Fruit fly (Drosophila melanogaster): ENCODE measurements around the gene CG12728.

CG12728 gene

dm6 chrX:5955207-5955679 lies 12.8 kb downstream of the CG12728 start, which contains the start of gene CG6067:
Gene CG6067 (plus strand): TSS chrX:5955629.
- TF ChIP-seq CG8478 (optimal IDR thresholded peaks at IDR 0.05) = no peak
- TF ChIP-seq usp (GFP tag; optimal IDR thresholded peaks at IDR 0.05) = no peak
- no peak for TF ChIP-seq Dll (optimal IDR thresholded peaks at IDR 0.05)
- TF ChIP-seq pan (optimal IDR thresholded peaks at IDR 0.05) = no peak
- TF ChIP-seq psq (optimal IDR thresholded peaks at IDR 0.05) = no peak
- TF ChIP-seq EcR (GFP tag; optimal IDR thresholded peaks at IDR 0.05) = no peak

dm6 chrX:5956646-5957441 lies 14.4 kb downstream of the CG12728 start:
- TF ChIP-seq EcR (GFP tag; optimal IDR thresholded peaks at IDR 0.05) = no peak
- no peak for TF ChIP-seq psq (optimal IDR thresholded peaks at IDR 0.05)
- TF ChIP-seq CG8478 (optimal IDR thresholded peaks at IDR 0.05) = no peak
- no peak for TF ChIP-seq usp (GFP tag; optimal IDR thresholded peaks at IDR 0.05)
- TF ChIP-seq pan (optimal IDR thresholded peaks at IDR 0.05) = no peak
- no peak for TF ChIP-seq Dll (optimal IDR thresholded peaks at IDR 0.05)

DNA sequence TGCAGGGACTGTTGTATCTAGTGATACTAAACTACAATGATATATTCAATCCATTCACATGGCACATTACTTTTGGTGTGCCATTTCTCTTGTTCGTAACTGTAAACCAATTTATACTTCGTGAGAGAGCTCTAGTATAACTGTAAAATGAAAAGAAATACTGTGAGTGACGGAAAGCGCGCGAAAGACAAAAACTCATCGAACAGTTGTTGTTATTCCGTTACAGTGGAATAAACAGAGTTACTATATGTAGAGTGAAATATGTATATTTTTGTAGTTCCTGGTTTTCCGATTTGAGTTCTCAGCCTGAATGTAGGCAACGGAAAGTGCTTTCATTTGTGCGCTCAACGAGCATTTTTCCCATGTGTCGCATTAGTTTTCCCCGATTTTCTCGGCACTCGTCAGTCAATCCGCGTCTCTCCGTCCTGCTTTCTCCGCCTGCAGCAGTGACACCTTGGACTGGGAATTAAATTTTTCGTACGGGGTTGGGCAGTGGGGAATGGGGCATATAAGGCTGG lies 21.8 kb downstream of the CG12728 start:
- no peak for TF ChIP-seq usp (GFP tag; optimal IDR thresholded peaks at IDR 0.05)
- TF ChIP-seq Dll (optimal IDR thresholded peaks at IDR 0.05) = no peak
- TF ChIP-seq CG8478 (optimal IDR thresholded peaks at IDR 0.05) = no peak
- no peak for TF ChIP-seq pan (optimal IDR thresholded peaks at IDR 0.05)
- TF ChIP-seq EcR (GFP tag; optimal IDR thresholded peaks at IDR 0.05) = no peak
- no peak for TF ChIP-seq psq (optimal IDR thresholded peaks at IDR 0.05)

- TF ChIP-seq pan (optimal IDR thresholded peaks at IDR 0.05) (no peak), EcR (GFP tag; optimal IDR thresholded peaks at IDR 0.05) (no peak), usp (GFP tag; optimal IDR thresholded peaks at IDR 0.05) (no peak), Dll (optimal IDR thresholded peaks at IDR 0.05) (no peak), CG8478 (optimal IDR thresholded peaks at IDR 0.05) (no peak), psq (optimal IDR thresholded peaks at IDR 0.05) (no peak)
Measured at dm6 chrX:5965517-5966397, 23.4 kb downstream of the CG12728 start, which contains the start of gene Grip. Gene Grip (plus strand): TSS chrX:5966279.

DNA sequence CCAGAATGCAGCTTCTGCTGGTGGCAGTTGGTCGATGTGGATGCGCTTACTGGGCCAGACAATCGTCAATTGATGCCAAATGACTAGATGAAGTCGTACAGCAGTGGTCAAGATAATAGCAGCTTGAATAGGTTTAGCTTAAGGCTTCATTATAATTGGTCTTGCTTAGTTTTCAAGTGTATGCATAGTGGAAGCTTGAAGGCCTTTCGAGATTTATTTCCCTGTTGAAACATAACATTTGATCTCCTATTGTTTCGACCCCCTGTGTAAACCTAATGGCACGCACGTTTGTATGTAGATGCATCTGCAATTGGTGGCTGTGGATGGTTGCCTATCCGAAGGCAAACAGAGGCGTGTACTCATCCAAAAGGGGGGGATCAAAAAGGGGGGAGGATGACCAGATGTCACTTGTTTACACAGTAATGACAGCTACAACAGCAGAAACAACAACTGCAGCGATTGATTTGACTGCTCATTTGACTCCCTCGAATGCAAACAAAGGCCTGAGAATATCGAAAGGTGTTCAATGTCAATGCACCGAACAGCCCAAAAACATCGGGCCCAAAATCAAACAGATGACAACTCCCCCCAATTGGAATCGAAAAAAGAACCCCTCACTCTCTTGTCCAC lies 25.8 kb downstream of the CG12728 start:
- TF ChIP-seq CG8478 (optimal IDR thresholded peaks at IDR 0.05) = no peak
- no peak for TF ChIP-seq usp (GFP tag; optimal IDR thresholded peaks at IDR 0.05)
- TF ChIP-seq psq (optimal IDR thresholded peaks at IDR 0.05) = no peak
- TF ChIP-seq EcR (GFP tag; optimal IDR thresholded peaks at IDR 0.05) = no peak
- TF ChIP-seq Dll (optimal IDR thresholded peaks at IDR 0.05) = no peak
- TF ChIP-seq pan (optimal IDR thresholded peaks at IDR 0.05) = no peak

dm6 chrX:5969860-5970665 lies 27.7 kb downstream of the CG12728 start:
- TF ChIP-seq CG8478 (optimal IDR thresholded peaks at IDR 0.05) = no peak
- no peak for TF ChIP-seq EcR (GFP tag; optimal IDR thresholded peaks at IDR 0.05)
- TF ChIP-seq Dll (optimal IDR thresholded peaks at IDR 0.05) = no peak
- no peak for TF ChIP-seq usp (GFP tag; optimal IDR thresholded peaks at IDR 0.05)
- no peak for TF ChIP-seq pan (optimal IDR thresholded peaks at IDR 0.05)
- no peak for TF ChIP-seq psq (optimal IDR thresholded peaks at IDR 0.05)

- TF ChIP-seq Dll (optimal IDR thresholded peaks at IDR 0.05) = no peak
- no peak for TF ChIP-seq CG8478 (optimal IDR thresholded peaks at IDR 0.05)
- TF ChIP-seq pan (optimal IDR thresholded peaks at IDR 0.05) = no peak
- no peak for TF ChIP-seq EcR (GFP tag; optimal IDR thresholded peaks at IDR 0.05)
- no peak for TF ChIP-seq usp (GFP tag; optimal IDR thresholded peaks at IDR 0.05)
- TF ChIP-seq psq (optimal IDR thresholded peaks at IDR 0.05) = no peak
Measured at dm6 chrX:5970666-5971057, 28.3 kb downstream of the CG12728 start.

DNA sequence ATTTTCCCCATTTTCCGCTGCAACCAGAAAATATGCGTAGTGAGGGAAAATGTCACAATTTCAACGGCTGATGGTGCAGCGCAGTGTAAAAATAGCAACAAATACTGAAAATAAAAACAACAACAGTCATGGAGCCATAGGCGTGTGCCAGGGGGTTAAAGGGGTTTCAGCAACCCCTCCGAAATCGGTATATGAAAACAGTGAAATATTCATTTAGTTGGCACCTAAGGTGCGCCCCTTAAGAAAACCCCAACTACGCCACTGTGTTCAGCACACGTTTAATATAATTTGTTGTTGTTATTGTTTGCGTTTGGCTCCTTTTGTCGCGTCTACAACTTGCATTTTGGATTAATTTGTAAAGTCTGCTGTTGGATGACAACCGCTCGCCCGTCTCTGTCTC lies 29.6 kb downstream of the CG12728 start:
- no peak for TF ChIP-seq usp (GFP tag; optimal IDR thresholded peaks at IDR 0.05)
- no peak for TF ChIP-seq psq (optimal IDR thresholded peaks at IDR 0.05)
- no peak for TF ChIP-seq CG8478 (optimal IDR thresholded peaks at IDR 0.05)
- TF ChIP-seq EcR (GFP tag; optimal IDR thresholded peaks at IDR 0.05) = no peak
- no peak for TF ChIP-seq Dll (optimal IDR thresholded peaks at IDR 0.05)
- TF ChIP-seq pan (optimal IDR thresholded peaks at IDR 0.05) = no peak

- TF ChIP-seq pan (optimal IDR thresholded peaks at IDR 0.05) = no peak
- TF ChIP-seq Dll (optimal IDR thresholded peaks at IDR 0.05) = no peak
- no peak for TF ChIP-seq usp (GFP tag; optimal IDR thresholded peaks at IDR 0.05)
- TF ChIP-seq CG8478 (optimal IDR thresholded peaks at IDR 0.05) = no peak
- TF ChIP-seq EcR (GFP tag; optimal IDR thresholded peaks at IDR 0.05) = no peak
- TF ChIP-seq psq (optimal IDR thresholded peaks at IDR 0.05) = no peak
Measured at dm6 chrX:5973389-5974025, 31.1 kb downstream of the CG12728 start.
